Worm (Caenorhabditis elegans) whole organism, young adult: Measurements from ENCODE around the gene bgnt-1.5.

Experiments
- B0035.1 ChIP-seq: sonication (generic microtip); optimal IDR thresholded peaks from 2 replicates; lab custom pipeline; 2016; ENCODE audit warnings: missing genetic modification characterization, mild to moderate bottlenecking, missing compliant biosample characterization, missing genotype, missing genetic modification reagents
- F55B11.4 ChIP-seq: sonication (generic microtip); optimal IDR thresholded peaks from 2 replicates; lab custom pipeline; 2016; ENCODE audit warnings: missing compliant biosample characterization, missing genetic modification characterization, borderline replicate concordance; ENCODE audit not compliant: insufficient read depth
- F57A8.1 ChIP-seq: fragments of 200-800 bp; sonication (Bioruptor generic); optimal IDR thresholded peaks from 2 replicates; lab custom pipeline; 2018; ENCODE audit warnings: mild to moderate bottlenecking, missing genetic modification characterization, moderate library complexity, missing compliant biosample characterization
- K11D2.4 ChIP-seq: fragments of 200-800 bp; sonication (Bioruptor generic); IDR thresholded peaks from 2 replicates; pipeline ENCODE4 v1.3.6; 2022; ENCODE audit warnings: missing genetic modification reagents, missing genetic modification characterization, missing compliant biosample characterization
- K12H6.12 ChIP-seq: fragments of 200-800 bp; sonication (Bioruptor generic); optimal IDR thresholded peaks from 2 replicates; lab custom pipeline; 2018; ENCODE audit warnings: mild to moderate bottlenecking, missing genetic modification characterization, missing compliant biosample characterization
- T26A5.8 ChIP-seq: sonication (generic microtip); optimal IDR thresholded peaks from 2 replicates; lab custom pipeline; 2016; ENCODE audit warnings: missing genetic modification characterization, missing compliant biosample characterization
- Y67H2A.10 ChIP-seq: fragments of 200-800 bp; sonication (Bioruptor generic); conservative IDR thresholded peaks from 2 replicates; pipeline ENCODE4 v1.3.6; 2022; ENCODE audit warnings: missing genetic modification reagents, missing genetic modification characterization, missing compliant biosample characterization
- Y95B8A.8 ChIP-seq: fragments of 200-800 bp; sonication (Bioruptor generic); IDR thresholded peaks from 2 replicates; pipeline ENCODE4 v1.3.6; 2022; ENCODE audit warnings: missing genetic modification reagents, missing genetic modification characterization, missing compliant biosample characterization
- aptf-2 ChIP-seq: fragments of 200-800 bp; sonication (Bioruptor generic); conservative IDR thresholded peaks from 2 replicates; pipeline ENCODE4 v1.3.6; 2022; ENCODE audit warnings: missing genetic modification reagents, missing genetic modification characterization, missing compliant biosample characterization
- athp-1 ChIP-seq: sonication (generic microtip); optimal IDR thresholded peaks from 2 replicates; lab custom pipeline; 2017; ENCODE audit warnings: mild to moderate bottlenecking, missing genetic modification characterization, missing compliant biosample characterization
- bed-1 ChIP-seq: fragments of 200-800 bp; sonication (Bioruptor generic); IDR thresholded peaks from 2 replicates; pipeline ENCODE4 v1.3.6; 2022; ENCODE audit warnings: missing genetic modification reagents, missing genetic modification characterization, missing compliant biosample characterization
- ceh-27 ChIP-seq: fragments of 200-800 bp; sonication (Bioruptor generic); optimal IDR thresholded peaks from 2 replicates; lab custom pipeline; 2018; ENCODE audit warnings: mild to moderate bottlenecking, missing genetic modification characterization, moderate library complexity, missing compliant biosample characterization
- ceh-40 ChIP-seq: fragments of 200-800 bp; sonication (Bioruptor generic); IDR thresholded peaks from 2 replicates; pipeline ENCODE4 v1.3.6; 2022; ENCODE audit warnings: missing genetic modification characterization, missing compliant biosample characterization
- ceh-79 ChIP-seq: sonication (generic microtip); optimal IDR thresholded peaks from 2 replicates; lab custom pipeline; 2017; ENCODE audit warnings: mild to moderate bottlenecking, missing genetic modification characterization, missing compliant biosample characterization
- chd-7 ChIP-seq: sonication (generic microtip); optimal IDR thresholded peaks from 2 replicates; lab custom pipeline; 2016; ENCODE audit warnings: mild to moderate bottlenecking, missing genetic modification characterization, moderate library complexity, missing compliant biosample characterization
- die-1 ChIP-seq: sonication (generic microtip); optimal IDR thresholded peaks from 2 replicates; lab custom pipeline; 2016; ENCODE audit warnings: missing genotype, mild to moderate bottlenecking, missing genetic modification characterization, missing compliant biosample characterization
- dpl-1 ChIP-seq: fragments of 150-350 bp; optimal IDR thresholded peaks from 2 replicates; lab custom pipeline; 2014; ENCODE audit warnings: missing biosample characterization, missing genetic modification reagents, missing genetic modification characterization
- egrh-3 ChIP-seq: fragments of 200-800 bp; sonication (Bioruptor generic); IDR thresholded peaks from 2 replicates; pipeline ENCODE4 v1.3.6; 2022; ENCODE audit warnings: missing genetic modification reagents, missing genetic modification characterization, missing compliant biosample characterization
- fkh-3 ChIP-seq: sonication (generic microtip); optimal IDR thresholded peaks from 2 replicates; lab custom pipeline; 2016; ENCODE audit warnings: mild to moderate bottlenecking, missing genetic modification characterization, missing compliant biosample characterization
- gei-17 ChIP-seq: fragments of 200-800 bp; sonication (Bioruptor generic); optimal IDR thresholded peaks from 2 replicates; lab custom pipeline; 2018; ENCODE audit warnings: mild to moderate bottlenecking, missing genetic modification characterization, missing compliant biosample characterization
- him-1 ChIP-seq: sonication (generic microtip); optimal IDR thresholded peaks from 2 replicates; lab custom pipeline; 2016; ENCODE audit warnings: missing genotype, missing genetic modification reagents, missing genetic modification characterization, missing compliant biosample characterization
- hrde-1 ChIP-seq: sonication (generic microtip); optimal IDR thresholded peaks from 2 replicates; lab custom pipeline; 2016; ENCODE audit warnings: missing genetic modification characterization, mild to moderate bottlenecking, missing compliant biosample characterization, moderate library complexity, missing genotype, missing genetic modification reagents, borderline replicate concordance
- lag-1 ChIP-seq: fragments of 200-800 bp; sonication (Bioruptor generic); IDR thresholded peaks from 2 replicates; pipeline ENCODE4 v1.3.6; 2022; ENCODE audit warnings: missing genetic modification reagents, missing genetic modification characterization, missing compliant biosample characterization
- let-526 ChIP-seq: fragments of 200-800 bp; sonication (Bioruptor generic); IDR thresholded peaks from 2 replicates; pipeline ENCODE4 v1.3.6; 2022; ENCODE audit warnings: missing genetic modification reagents, missing genetic modification characterization, missing compliant biosample characterization
- lin-40 ChIP-seq: sonication (generic microtip); optimal IDR thresholded peaks from 2 replicates; lab custom pipeline; 2016; ENCODE audit warnings: missing genetic modification characterization, mild to moderate bottlenecking, missing compliant biosample characterization, missing genotype, missing genetic modification reagents
- lsl-1 ChIP-seq: fragments of 200-800 bp; sonication (Bioruptor generic); optimal IDR thresholded peaks from 2 replicates; lab custom pipeline; 2018; ENCODE audit warnings: mild to moderate bottlenecking, missing genetic modification characterization, moderate library complexity, missing compliant biosample characterization
- lsy-27 ChIP-seq: sonication (generic microtip); optimal IDR thresholded peaks from 2 replicates; lab custom pipeline; 2017; ENCODE audit warnings: missing genetic modification characterization, mild to moderate bottlenecking, missing compliant biosample characterization, antibody characterized with exemption, missing genotype, borderline replicate concordance; ENCODE audit not compliant: insufficient read depth
- madf-10 ChIP-seq: sonication (generic microtip); optimal IDR thresholded peaks from 2 replicates; lab custom pipeline; 2016; ENCODE audit warnings: mild to moderate bottlenecking, missing genetic modification characterization, missing compliant biosample characterization
- nfya-1 ChIP-seq: sonication (generic microtip); optimal IDR thresholded peaks from 2 replicates; lab custom pipeline; 2017; ENCODE audit warnings: antibody characterized with exemption, missing compliant biosample characterization, missing genetic modification characterization, borderline replicate concordance; ENCODE audit not compliant: insufficient read depth
- pbrm-1 ChIP-seq: fragments of 200-800 bp; sonication (Bioruptor generic); IDR thresholded peaks from 2 replicates; pipeline ENCODE4 v1.3.6; 2022; ENCODE audit warnings: missing genetic modification reagents, missing genetic modification characterization, missing compliant biosample characterization
- pha-4 ChIP-seq: fragments of 150-350 bp; sonication (generic microtip); optimal IDR thresholded peaks from 2 replicates; lab custom pipeline; 2014; ENCODE audit warnings: missing biosample characterization, missing genetic modification reagents, missing genetic modification characterization
- rec-8 ChIP-seq, 2 experiments: sonication (generic microtip); optimal IDR thresholded peaks; 2 replicates each; lab custom pipeline; 2016; ENCODE audit warnings: mild to moderate bottlenecking in 2 of 2, missing genetic modification characterization in 2 of 2, missing genetic modification reagents in 2 of 2, missing genotype in 2 of 2, missing biosample characterization in 1 of 2, missing compliant biosample characterization in 1 of 2, moderate library complexity in 1 of 2
- snpc-1.3 ChIP-seq: sonication (generic microtip); optimal IDR thresholded peaks from 2 replicates; lab custom pipeline; 2017; ENCODE audit warnings: missing genetic modification characterization, mild to moderate bottlenecking, missing compliant biosample characterization, antibody characterized with exemption, moderate library complexity, missing genotype, missing genetic modification reagents; ENCODE audit not compliant: insufficient read depth
- sptf-2 ChIP-seq: fragments of 200-800 bp; sonication (Bioruptor generic); optimal IDR thresholded peaks from 2 replicates; lab custom pipeline; 2018; ENCODE audit warnings: mild to moderate bottlenecking, missing genetic modification characterization, missing compliant biosample characterization
- tbp1 ChIP-seq: fragments of 200-800 bp; sonication (Bioruptor generic); optimal IDR thresholded peaks from 2 replicates; lab custom pipeline; 2018; ENCODE audit warnings: mild to moderate bottlenecking, missing genetic modification characterization, missing compliant biosample characterization
- tbx-9 ChIP-seq: sonication (generic microtip); optimal IDR thresholded peaks from 2 replicates; lab custom pipeline; 2016; ENCODE audit warnings: borderline replicate concordance, missing genetic modification characterization, inconsistent platforms, missing compliant biosample characterization
- ztf-25 ChIP-seq: fragments of 200-800 bp; sonication (Bioruptor generic); IDR thresholded peaks from 2 replicates; pipeline ENCODE4 v1.3.6; 2022; ENCODE audit warnings: missing genetic modification reagents, missing genetic modification characterization, missing compliant biosample characterization
- ztf-26 ChIP-seq: sonication (generic microtip); optimal IDR thresholded peaks from 2 replicates; lab custom pipeline; 2017; ENCODE audit warnings: missing genetic modification characterization, missing compliant biosample characterization
- ztf-28 ChIP-seq: fragments of 200-800 bp; sonication (Bioruptor generic); IDR thresholded peaks from 2 replicates; pipeline ENCODE4 v1.3.6; 2022; ENCODE audit warnings: missing genetic modification reagents, missing genetic modification characterization, missing compliant biosample characterization
- ztf-3 ChIP-seq: fragments of 200-800 bp; sonication (Bioruptor generic); optimal IDR thresholded peaks from 2 replicates; lab custom pipeline; 2018; ENCODE audit warnings: mild to moderate bottlenecking, missing genetic modification characterization, missing compliant biosample characterization
- ztf-6 ChIP-seq: fragments of 200-800 bp; sonication (Bioruptor generic); IDR thresholded peaks from 2 replicates; pipeline ENCODE4 v1.3.6; 2022; ENCODE audit warnings: missing genetic modification reagents, missing genetic modification characterization, missing compliant biosample characterization

The bgnt-1.5 gene

ce11 chrX:13232259-13232658 is at the start of gene bgnt-1.5:
Gene bgnt-1.5 (minus strand): TSS chrX:13232359.
- no peak for TF ChIP-seq B0035.1 (tag; lab: Kevin White, UChicago)
- no peak for TF ChIP-seq chd-7
- no peak for TF ChIP-seq dpl-1
- no peak for TF ChIP-seq Y67H2A.10 (GFP tag; lab: Robert Waterston, UW)
- no peak for TF ChIP-seq rec-8 (tag; optimal IDR thresholded peaks at IDR 0.05; lab: Kevin White, UChicago)
- TF ChIP-seq pbrm-1 (GFP tag; lab: Robert Waterston, UW) = no peak
- no peak for TF ChIP-seq ztf-26 (tag; lab: Kevin White, UChicago)
- TF ChIP-seq madf-10 (tag; lab: Kevin White, UChicago) = no peak
- no peak for TF ChIP-seq ceh-79 (tag; lab: Kevin White, UChicago)
- no peak for TF ChIP-seq tbx-9 (tag; lab: Kevin White, UChicago)
- no peak for TF ChIP-seq ztf-3 (GFP tag; lab: Kevin White, UChicago)
- no peak for TF ChIP-seq hrde-1 (tag; lab: Kevin White, UChicago)
- no peak for TF ChIP-seq gei-17 (GFP tag; lab: Kevin White, UChicago)
- TF ChIP-seq aptf-2 = no peak
- no peak for TF ChIP-seq lsy-27 (tag; lab: Kevin White, UChicago)
- TF ChIP-seq bed-1 = no peak

- TF ChIP-seq ztf-28 = no peak
- no peak for TF ChIP-seq egrh-3 (GFP tag; lab: Robert Waterston, UW)
- no peak for TF ChIP-seq ceh-27 (GFP tag; lab: Kevin White, UChicago)
- no peak for TF ChIP-seq let-526
- no peak for TF ChIP-seq T26A5.8 (tag; lab: Kevin White, UChicago)
- no peak for TF ChIP-seq chd-7
- TF ChIP-seq sptf-2 = no peak
- TF ChIP-seq ztf-6 (GFP tag; lab: Robert Waterston, UW) = no peak
- TF ChIP-seq nfya-1 = no peak
- no peak for TF ChIP-seq him-1
- no peak for TF ChIP-seq K11D2.4 (GFP tag; lab: Robert Waterston, UW)
- no peak for TF ChIP-seq F55B11.4 (tag; lab: Kevin White, UChicago)
- TF ChIP-seq lin-40 (tag; lab: Kevin White, UChicago) = no peak
- TF ChIP-seq pha-4 (tag; lab: Kevin White, UChicago) = no peak
- TF ChIP-seq F57A8.1 (GFP tag; lab: Kevin White, UChicago) = no peak
- no peak for TF ChIP-seq athp-1 (tag; lab: Kevin White, UChicago)
These were observed 46.7 kb upstream of the bgnt-1.5 start, which contains the start of gene phf-33 for ce11 chrX:13278876-13279275. Gene phf-33 (minus strand): TSS chrX:13278976.

- TF ChIP-seq lsl-1 (GFP tag; lab: Kevin White, UChicago) (no peak), ceh-40 (GFP tag; lab: Robert Waterston, UW) (no peak), tbp1 (no peak), sptf-2 (no peak), fkh-3 (tag; lab: Kevin White, UChicago) (no peak), lsy-27 (tag; lab: Kevin White, UChicago) (no peak), lag-1 (no peak), ztf-6 (GFP tag; lab: Robert Waterston, UW) (no peak), ceh-27 (GFP tag; lab: Kevin White, UChicago) (no peak), Y95B8A.8 (no peak), K12H6.12 (tag; lab: Kevin White, UChicago) (no peak), die-1 (tag; lab: Kevin White, UChicago) (no peak), snpc-1.3 (tag; lab: Kevin White, UChicago) (no peak), ztf-25 (GFP tag; lab: Robert Waterston, UW) (no peak)
These were observed 41.9 kb upstream of the bgnt-1.5 start, which contains the start of gene cyp-14A3 for ce11 chrX:13274102-13274501. Gene cyp-14A3 (minus strand): TSS chrX:13274202.
